Fruit fly (Drosophila melanogaster) whole organism, adult: Measurements from ENCODE around the gene Shawn.

Source experiments
- CG12768 ChIP-seq: fragments of 200-800 bp; sonication (Bioruptor generic); optimal IDR thresholded peaks from 2 replicates; lab custom pipeline; 2017; ENCODE audit warnings: missing biosample characterization, missing genetic modification characterization, mild to moderate bottlenecking, moderate library complexity, missing genetic modification reagents
- CG1620 ChIP-seq: fragments of 200-800 bp; sonication (Bioruptor generic); optimal IDR thresholded peaks from 2 replicates; lab custom pipeline; 2016; ENCODE audit warnings: missing biosample characterization, missing genetic modification characterization
- CG33017 ChIP-seq: fragments of 200-800 bp; sonication (Bioruptor generic); optimal IDR thresholded peaks from 2 replicates; lab custom pipeline; 2018; ENCODE audit warnings: missing biosample characterization, mild to moderate bottlenecking, missing genetic modification characterization, moderate library complexity
- CG5204 ChIP-seq: fragments of 200-800 bp; sonication (Bioruptor generic); optimal IDR thresholded peaks from 2 replicates; lab custom pipeline; 2016; ENCODE audit warnings: missing biosample characterization, missing genetic modification characterization
- CG7045 ChIP-seq: fragments of 200-800 bp; sonication (Bioruptor generic); optimal IDR thresholded peaks from 2 replicates; lab custom pipeline; 2017; ENCODE audit warnings: missing biosample characterization, mild to moderate bottlenecking, missing genetic modification characterization
- CG7101 ChIP-seq: fragments of 200-800 bp; sonication (Bioruptor generic); optimal IDR thresholded peaks from 2 replicates; lab custom pipeline; 2018; ENCODE audit warnings: missing biosample characterization, mild to moderate bottlenecking, missing genetic modification characterization, moderate library complexity
- Hr96 ChIP-seq: fragments of 200-800 bp; sonication (Bioruptor generic); optimal IDR thresholded peaks from 2 replicates; lab custom pipeline; 2016; ENCODE audit warnings: missing biosample characterization, missing genetic modification characterization
- Mnt ChIP-seq: fragments of 200-800 bp; sonication (Bioruptor generic); optimal IDR thresholded peaks from 2 replicates; lab custom pipeline; 2016; ENCODE audit warnings: missing biosample characterization, mild to moderate bottlenecking, missing genetic modification characterization
- bab1 ChIP-seq: fragments of 200-800 bp; sonication (Bioruptor generic); optimal IDR thresholded peaks from 3 replicates; lab custom pipeline; 2019; ENCODE audit warnings: missing biosample characterization, mild to moderate bottlenecking, missing genetic modification characterization, moderate library complexity
- cnc ChIP-seq, 2 experiments: fragments of >200 bp; optimal IDR thresholded peaks; 2 replicates each; lab custom pipeline; 2017
- kay ChIP-seq: fragments of 200-800 bp; sonication (Bioruptor generic); peaks from one replicate; lab custom pipeline; 2016; ENCODE audit warnings: missing biosample characterization, missing genetic modification characterization, borderline replicate concordance
- ovo ChIP-seq: fragments of 200-800 bp; sonication (Bioruptor generic); optimal IDR thresholded peaks from 2 replicates; lab custom pipeline; 2016; ENCODE audit warnings: missing biosample characterization, missing genetic modification characterization
- pad ChIP-seq: fragments of 200-800 bp; sonication (Bioruptor generic); optimal IDR thresholded peaks from 3 replicates; lab custom pipeline; 2017; ENCODE audit warnings: missing biosample characterization, missing genetic modification characterization, mild to moderate bottlenecking, moderate library complexity, missing genetic modification reagents
- tj ChIP-seq: fragments of 200-800 bp; sonication (Bioruptor generic); optimal IDR thresholded peaks from 3 replicates; lab custom pipeline; 2017; ENCODE audit warnings: missing biosample characterization, mild to moderate bottlenecking, missing genetic modification characterization, moderate library complexity

- TF ChIP-seq kay (GFP tag; lab: Kevin White, UChicago): no peak
- no peak for TF ChIP-seq CG7045
- TF ChIP-seq cnc (optimal IDR thresholded peaks at IDR 0.05; lab: Kevin White, UChicago): no peak
- TF ChIP-seq CG12768 (GFP tag; lab: Kevin White, UChicago): no peak
- no peak for TF ChIP-seq Mnt (GFP tag; lab: Kevin White, UChicago)
- TF ChIP-seq tj (GFP tag; lab: Kevin White, UChicago): no peak
- TF ChIP-seq Hr96 (GFP tag; lab: Kevin White, UChicago): no peak
- TF ChIP-seq ovo: no peak
- no peak for TF ChIP-seq pad (GFP tag; lab: Kevin White, UChicago)
- no peak for TF ChIP-seq bab1 (GFP tag; lab: Kevin White, UChicago)
- no peak for TF ChIP-seq CG5204 (GFP tag; lab: Kevin White, UChicago)
- no peak for TF ChIP-seq CG7101 (tag; lab: Kevin White, UChicago)
- TF ChIP-seq CG33017 (tag; lab: Kevin White, UChicago): no peak
- TF ChIP-seq CG1620 (GFP tag; lab: Kevin White, UChicago): no peak
These were observed 9.8 kb downstream of the Shawn start, which contains the start of gene CG14221 for dm6 chrX:19621145-19621544.
